Worm (Caenorhabditis elegans) whole organism, young adult: ENCODE measurements around the gene eif-3.F.

Source experiments
- F57C9.4 ChIP-seq: sonication (generic microtip); optimal IDR thresholded peaks from 2 replicates; lab custom pipeline; 2017; ENCODE audit warnings: mild to moderate bottlenecking, missing genetic modification characterization, missing compliant biosample characterization
- K11D2.4 ChIP-seq: fragments of 200-800 bp; sonication (Bioruptor generic); IDR thresholded peaks from 2 replicates; pipeline ENCODE4 v1.3.6; 2022; ENCODE audit warnings: missing genetic modification reagents, missing genetic modification characterization, missing compliant biosample characterization
- Y79H2A.3 ChIP-seq: fragments of 200-800 bp; sonication (Bioruptor generic); conservative IDR thresholded peaks from 2 replicates; pipeline ENCODE4 v1.3.6; 2022; ENCODE audit warnings: missing genetic modification reagents, missing genetic modification characterization, missing compliant biosample characterization
- aptf-2 ChIP-seq: fragments of 200-800 bp; sonication (Bioruptor generic); conservative IDR thresholded peaks from 2 replicates; pipeline ENCODE4 v1.3.6; 2022; ENCODE audit warnings: missing genetic modification reagents, missing genetic modification characterization, missing compliant biosample characterization
- aptf-3 ChIP-seq: fragments of 200-800 bp; sonication (Bioruptor generic); IDR thresholded peaks from 2 replicates; pipeline ENCODE4 v1.3.6; 2022; ENCODE audit warnings: missing genetic modification characterization, missing compliant biosample characterization
- atf-7 ChIP-seq: sonication (generic microtip); optimal IDR thresholded peaks from 2 replicates; lab custom pipeline; 2017; ENCODE audit warnings: mild to moderate bottlenecking, missing genetic modification characterization, missing compliant biosample characterization
- athp-1 ChIP-seq: sonication (generic microtip); optimal IDR thresholded peaks from 2 replicates; lab custom pipeline; 2017; ENCODE audit warnings: mild to moderate bottlenecking, missing genetic modification characterization, missing compliant biosample characterization
- attf-6 ChIP-seq: fragments of 200-800 bp; sonication (Bioruptor generic); IDR thresholded peaks from 2 replicates; pipeline ENCODE4 v1.3.6; 2022; ENCODE audit warnings: missing genetic modification reagents, missing genetic modification characterization, missing compliant biosample characterization
- cebp-2 ChIP-seq: fragments of 200-800 bp; sonication (Bioruptor generic); IDR thresholded peaks from 2 replicates; pipeline ENCODE4 v1.3.6; 2022; ENCODE audit warnings: missing genetic modification characterization, missing compliant biosample characterization
- ceh-58 ChIP-seq: fragments of 200-800 bp; sonication (Bioruptor generic); IDR thresholded peaks from 2 replicates; pipeline ENCODE4 v1.3.6; 2022; ENCODE audit warnings: missing genetic modification characterization, missing compliant biosample characterization
- ceh-91 ChIP-seq: fragments of 200-800 bp; sonication (Bioruptor generic); IDR thresholded peaks from 2 replicates; pipeline ENCODE4 v1.3.6; 2022; ENCODE audit warnings: missing genetic modification reagents, missing genetic modification characterization, missing compliant biosample characterization
- ekl-4 ChIP-seq: fragments of 200-800 bp; sonication (Bioruptor generic); IDR thresholded peaks from 2 replicates; pipeline ENCODE4 v1.3.6; 2022; ENCODE audit warnings: missing genetic modification reagents, missing genetic modification characterization, missing compliant biosample characterization
- him-1 ChIP-seq: sonication (generic microtip); optimal IDR thresholded peaks from 2 replicates; lab custom pipeline; 2016; ENCODE audit warnings: missing genotype, missing genetic modification reagents, missing genetic modification characterization, missing compliant biosample characterization
- hmg-1.2 ChIP-seq: fragments of 200-800 bp; sonication (Bioruptor generic); IDR thresholded peaks from 2 replicates; pipeline ENCODE4 v1.3.6; 2022; ENCODE audit warnings: missing genetic modification reagents, missing genetic modification characterization, missing compliant biosample characterization
- hmg-20 ChIP-seq: fragments of 200-800 bp; sonication (Bioruptor generic); IDR thresholded peaks from 2 replicates; pipeline ENCODE4 v1.3.6; 2022; ENCODE audit warnings: missing genetic modification reagents, missing genetic modification characterization, missing compliant biosample characterization
- let-526 ChIP-seq: fragments of 200-800 bp; sonication (Bioruptor generic); IDR thresholded peaks from 2 replicates; pipeline ENCODE4 v1.3.6; 2022; ENCODE audit warnings: missing genetic modification reagents, missing genetic modification characterization, missing compliant biosample characterization
- lin-26 ChIP-seq: fragments of 200-800 bp; sonication (Bioruptor generic); IDR thresholded peaks from 2 replicates; pipeline ENCODE4 v1.3.6; 2022; ENCODE audit warnings: missing genetic modification reagents, missing genetic modification characterization, missing compliant biosample characterization
- lin-35 ChIP-seq, 3 experiments: fragments of 150-350 bp in 2 of 3; sonication (generic microtip) in 1 of 3; optimal IDR thresholded peaks; 2 replicates each; lab custom pipeline; 2014 to 2018; ENCODE audit warnings: missing biosample characterization in 3 of 3, missing genetic modification characterization in 3 of 3, missing genetic modification reagents in 3 of 3
- lsl-1 ChIP-seq: fragments of 200-800 bp; sonication (Bioruptor generic); optimal IDR thresholded peaks from 2 replicates; lab custom pipeline; 2018; ENCODE audit warnings: mild to moderate bottlenecking, missing genetic modification characterization, moderate library complexity, missing compliant biosample characterization
- lsy-27 ChIP-seq: sonication (generic microtip); optimal IDR thresholded peaks from 2 replicates; lab custom pipeline; 2017; ENCODE audit warnings: missing genetic modification characterization, mild to moderate bottlenecking, missing compliant biosample characterization, antibody characterized with exemption, missing genotype, borderline replicate concordance; ENCODE audit not compliant: insufficient read depth
- mcd-1 ChIP-seq: fragments of 200-800 bp; sonication (Bioruptor generic); IDR thresholded peaks from 2 replicates; pipeline ENCODE4 v1.3.6; 2022; ENCODE audit warnings: missing genetic modification reagents, missing genetic modification characterization, missing compliant biosample characterization
- mes-4 ChIP-seq: sonication (generic microtip); optimal IDR thresholded peaks from 2 replicates; lab custom pipeline; 2016; ENCODE audit warnings: missing genotype, missing genetic modification characterization, missing compliant biosample characterization
- nfyb-1 ChIP-seq: fragments of 200-800 bp; sonication (Bioruptor generic); IDR thresholded peaks from 2 replicates; pipeline ENCODE4 v1.3.6; 2022; ENCODE audit warnings: missing genetic modification reagents, missing genetic modification characterization, missing compliant biosample characterization
- nhr-120 ChIP-seq: fragments of 200-800 bp; sonication (Bioruptor generic); IDR thresholded peaks from 2 replicates; pipeline ENCODE4 v1.3.6; 2022; ENCODE audit warnings: missing genetic modification characterization, missing compliant biosample characterization
- nhr-179 ChIP-seq: sonication (generic microtip); optimal IDR thresholded peaks from 2 replicates; lab custom pipeline; 2016; ENCODE audit warnings: mild to moderate bottlenecking, missing genetic modification characterization, missing compliant biosample characterization
- nhr-27 ChIP-seq: fragments of 200-800 bp; sonication (Bioruptor generic); optimal IDR thresholded peaks from 2 replicates; lab custom pipeline; 2018; ENCODE audit warnings: mild to moderate bottlenecking, missing genetic modification characterization, moderate library complexity, missing compliant biosample characterization
- nhr-80 ChIP-seq: sonication (generic microtip); optimal IDR thresholded peaks from 2 replicates; lab custom pipeline; 2016; ENCODE audit warnings: missing genetic modification characterization, missing compliant biosample characterization
- pha-4 ChIP-seq: fragments of 150-350 bp; sonication (generic microtip); optimal IDR thresholded peaks from 2 replicates; lab custom pipeline; 2014; ENCODE audit warnings: missing biosample characterization, missing genetic modification reagents, missing genetic modification characterization
- rec-8 ChIP-seq, 2 experiments: sonication (generic microtip); optimal IDR thresholded peaks; 2 replicates each; lab custom pipeline; 2016; ENCODE audit warnings: mild to moderate bottlenecking in 2 of 2, missing genetic modification characterization in 2 of 2, missing genetic modification reagents in 2 of 2, missing genotype in 2 of 2, missing biosample characterization in 1 of 2, missing compliant biosample characterization in 1 of 2, moderate library complexity in 1 of 2
- snpc-1.3 ChIP-seq: sonication (generic microtip); optimal IDR thresholded peaks from 2 replicates; lab custom pipeline; 2017; ENCODE audit warnings: missing genetic modification characterization, mild to moderate bottlenecking, missing compliant biosample characterization, antibody characterized with exemption, moderate library complexity, missing genotype, missing genetic modification reagents; ENCODE audit not compliant: insufficient read depth
- unc-130 ChIP-seq: sonication (generic microtip); optimal IDR thresholded peaks from 2 replicates; lab custom pipeline; 2016; ENCODE audit warnings: missing genetic modification reagents, missing genetic modification characterization, missing compliant biosample characterization
- zfh-2 ChIP-seq: fragments of 200-800 bp; sonication (Bioruptor generic); conservative IDR thresholded peaks from 2 replicates; pipeline ENCODE4 v1.3.6; 2022; ENCODE audit warnings: missing genetic modification reagents, missing genetic modification characterization, missing compliant biosample characterization
- ztf-28 ChIP-seq: fragments of 200-800 bp; sonication (Bioruptor generic); IDR thresholded peaks from 2 replicates; pipeline ENCODE4 v1.3.6; 2022; ENCODE audit warnings: missing genetic modification reagents, missing genetic modification characterization, missing compliant biosample characterization
- ztf-3 ChIP-seq: fragments of 200-800 bp; sonication (Bioruptor generic); optimal IDR thresholded peaks from 2 replicates; lab custom pipeline; 2018; ENCODE audit warnings: mild to moderate bottlenecking, missing genetic modification characterization, missing compliant biosample characterization

eif-3.F gene

DNA sequence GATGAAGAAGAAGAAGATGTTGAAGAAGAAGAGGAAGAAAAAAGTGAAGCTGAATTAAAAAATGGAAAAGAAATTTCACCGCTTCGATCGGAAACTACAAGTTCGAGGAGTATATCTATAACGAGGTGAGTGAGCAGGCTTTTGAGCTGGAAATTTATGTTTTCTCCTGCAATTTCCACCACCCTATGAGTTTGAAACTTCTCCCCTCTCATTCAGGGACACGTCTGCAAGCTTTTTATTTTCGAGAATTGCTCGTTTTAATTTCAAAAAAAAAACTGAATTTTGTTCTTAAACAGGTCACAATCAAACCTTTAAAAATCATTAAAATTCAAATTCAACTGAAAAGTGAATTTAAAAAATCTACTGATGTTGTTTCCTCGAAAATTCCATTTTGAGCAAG is 30.8 kb downstream of the eif-3.F start (continued):
- TF ChIP-seq mcd-1 (GFP tag; lab: Robert Waterston, UW) (no peak), mes-4 (tag; lab: Kevin White, UChicago) (no peak), ceh-91 (GFP tag; lab: Robert Waterston, UW) (no peak), unc-130 (GFP tag; lab: Kevin White, UChicago) (no peak), ceh-58 (no peak), zfh-2 (GFP tag; lab: Robert Waterston, UW) (no peak), snpc-1.3 (no peak), lsl-1 (GFP tag; lab: Kevin White, UChicago) (no peak)

DNA sequence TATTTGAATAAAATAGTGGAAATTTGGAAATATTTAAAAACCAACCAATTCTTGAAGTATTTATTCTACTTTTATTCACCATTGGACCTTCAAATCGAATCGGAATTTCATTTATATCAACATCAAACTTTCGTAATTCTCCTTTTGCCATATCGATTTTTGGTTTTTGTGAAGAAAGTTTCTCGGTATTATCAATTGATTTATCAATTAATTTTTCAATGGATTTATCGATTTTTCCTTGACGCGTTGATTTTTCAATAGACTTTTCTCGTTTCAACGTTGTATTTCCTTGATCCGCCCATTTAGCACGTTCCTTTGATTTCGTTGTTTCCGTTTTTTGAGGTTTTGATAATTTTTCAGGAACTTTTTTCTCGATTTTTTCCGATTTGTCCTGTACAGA is 38.0 kb downstream of the eif-3.F start:
- TF ChIP-seq ztf-28 (GFP tag; lab: Robert Waterston, UW) (no peak), nhr-27 (tag; lab: Kevin White, UChicago) (no peak), K11D2.4 (GFP tag; lab: Robert Waterston, UW) (no peak), attf-6 (GFP tag; lab: Robert Waterston, UW) (no peak), cebp-2 (GFP tag; lab: Robert Waterston, UW) (no peak)

DNA sequence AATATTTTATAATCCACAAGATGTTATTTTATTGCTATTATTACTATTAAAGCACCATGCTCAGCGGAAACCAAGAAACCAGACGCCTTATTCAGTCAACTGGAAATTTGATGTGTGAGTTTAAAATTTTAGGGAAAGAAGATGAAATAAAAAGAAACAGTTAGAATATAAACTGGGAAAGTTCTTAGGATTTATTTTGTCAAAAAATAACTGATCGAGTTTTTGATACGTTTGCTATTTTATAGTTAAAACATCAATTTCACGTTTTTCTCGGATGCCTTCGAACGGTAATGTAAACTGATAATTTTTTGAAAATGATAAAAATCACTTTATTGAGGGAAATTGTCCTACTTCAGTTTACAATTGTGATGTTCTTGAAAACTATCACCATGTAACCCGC is 41.0 kb downstream of the eif-3.F start, which contains the start of gene C06C3.3:
Gene C06C3.3, minus strand, starts transcription at position 101 of the 400 bp plus-strand sequence.
- no peak for TF ChIP-seq aptf-2
- no peak for TF ChIP-seq ztf-3 (GFP tag; lab: Kevin White, UChicago)
- TF ChIP-seq nhr-80 (tag; lab: Kevin White, UChicago) = no peak
- no peak for TF ChIP-seq F57C9.4 (tag; lab: Kevin White, UChicago)
- no peak for TF ChIP-seq let-526
- TF ChIP-seq pha-4 (tag; lab: Kevin White, UChicago) = no peak
- no peak for TF ChIP-seq hmg-1.2
- TF ChIP-seq Y79H2A.3 (GFP tag; lab: Robert Waterston, UW) = no peak
- no peak for TF ChIP-seq atf-7
- no peak for TF ChIP-seq rec-8 (tag; optimal IDR thresholded peaks at IDR 0.05; lab: Kevin White, UChicago)

DNA sequence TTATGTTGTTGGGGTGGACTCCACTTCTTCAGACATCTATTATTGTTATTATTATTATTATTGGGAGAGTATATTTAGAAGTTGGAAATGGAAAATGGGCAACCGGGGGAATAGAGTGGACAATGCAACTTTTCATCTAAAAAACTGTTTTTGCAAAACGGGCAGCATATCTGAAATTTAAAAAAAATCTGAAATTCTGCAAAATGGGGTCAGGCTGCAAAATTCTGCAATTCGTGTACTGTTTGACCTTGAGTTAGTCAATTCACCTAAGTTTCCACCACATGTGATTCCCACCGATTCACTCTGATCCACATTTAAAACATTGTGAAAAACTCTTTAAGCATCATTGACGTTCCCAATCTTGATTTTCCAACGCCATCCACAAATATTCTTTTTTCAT is 41.5 kb downstream of the eif-3.F start, which contains the start of gene C06C3.4:
Gene C06C3.4, plus strand, starts transcription at position 301 of the 400 bp plus-strand sequence.
- TF ChIP-seq hmg-20 (GFP tag; lab: Robert Waterston, UW) (no peak), ceh-91 (GFP tag; lab: Robert Waterston, UW) (no peak), nfyb-1 (no peak), K11D2.4 (GFP tag; lab: Robert Waterston, UW) (no peak), nhr-120 (no peak), aptf-3 (GFP tag; lab: Robert Waterston, UW) (no peak), pha-4 (tag; lab: Kevin White, UChicago) (no peak), lin-26 (GFP tag; lab: Robert Waterston, UW) (no peak)

DNA sequence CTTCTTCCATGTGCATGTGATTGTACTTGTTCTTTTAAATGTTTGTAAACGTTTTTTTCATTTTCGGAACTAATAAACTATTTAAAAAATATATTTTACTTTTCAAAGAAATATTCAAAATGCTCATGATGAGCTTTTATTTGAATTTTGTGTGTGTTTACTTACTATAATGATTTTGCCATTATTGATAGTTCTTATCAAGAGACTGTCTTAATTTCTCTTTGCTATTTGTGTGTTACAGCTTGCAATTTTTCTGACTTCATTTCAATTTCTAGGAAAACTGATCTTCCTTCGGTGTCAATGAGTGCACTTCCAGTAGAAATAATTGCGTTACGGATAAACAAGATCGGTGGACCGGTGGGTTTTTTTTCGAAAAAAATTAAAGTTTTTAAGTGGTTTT is 43.4 kb downstream of the eif-3.F start, which contains the start of gene C06C3.12:
Gene C06C3.12, plus strand, starts transcription at position 301 of the 400 bp plus-strand sequence.
- no peak for TF ChIP-seq hmg-20 (GFP tag; lab: Robert Waterston, UW)
- TF ChIP-seq athp-1 (tag; lab: Kevin White, UChicago) = no peak
- TF ChIP-seq nhr-179 (tag; lab: Kevin White, UChicago) = no peak
- no peak for TF ChIP-seq nhr-120
- no peak for TF ChIP-seq him-1 (tag; lab: Kevin White, UChicago)
- TF ChIP-seq lsy-27 (tag; lab: Kevin White, UChicago) = no peak
- TF ChIP-seq ekl-4 = no peak
- no peak for TF ChIP-seq lin-35 (GFP tag; optimal IDR thresholded peaks at IDR 0.05; lab: Kevin White, UChicago)
- TF ChIP-seq hmg-1.2 = no peak
- TF ChIP-seq ceh-58 = no peak
